Worm (Caenorhabditis elegans) whole organism, L4 larva: ENCODE results near the gene F58E6.13.

Source experiments
- R02D3.7 ChIP-seq: fragments of 150-350 bp; sonication (generic microtip); optimal IDR thresholded peaks from 3 replicates; lab custom pipeline; 2014; ENCODE audit warnings: missing biosample characterization, missing genetic modification characterization
- Y5F2A.4 ChIP-seq: fragments of 200-800 bp; sonication (Bioruptor generic); optimal IDR thresholded peaks from 2 replicates; lab custom pipeline; 2018; ENCODE audit warnings: mild to moderate bottlenecking, missing genetic modification characterization, missing compliant biosample characterization
- ZK546.5 ChIP-seq, 2 experiments: sonication (generic microtip); optimal IDR thresholded peaks; 2 replicates each; lab custom pipeline; 2017; ENCODE audit warnings: missing biosample characterization in 2 of 2, missing genetic modification characterization in 2 of 2
- ces-1 ChIP-seq: fragments of 150-350 bp; sonication (generic microtip); optimal IDR thresholded peaks from 4 replicates; lab custom pipeline; 2014; ENCODE audit warnings: missing biosample characterization, missing genetic modification reagents, missing genetic modification characterization
- dpl-1 ChIP-seq: fragments of 150-350 bp; optimal IDR thresholded peaks from 2 replicates; lab custom pipeline; 2014; ENCODE audit warnings: missing biosample characterization, missing genetic modification reagents, missing genetic modification characterization
- jun-1 ChIP-seq: fragments of 150-350 bp; optimal IDR thresholded peaks from 2 replicates; lab custom pipeline; 2014; ENCODE audit warnings: missing biosample characterization, missing genetic modification reagents, missing genetic modification characterization
- nhr-28 ChIP-seq: fragments of 150-350 bp; optimal IDR thresholded peaks from 2 replicates; lab custom pipeline; 2014; ENCODE audit warnings: missing biosample characterization, missing genetic modification characterization
- ztf-11 ChIP-seq: fragments of 150-350 bp; optimal IDR thresholded peaks from 2 replicates; lab custom pipeline; 2014; ENCODE audit warnings: missing biosample characterization, missing genetic modification characterization

- no peak for TF ChIP-seq R02D3.7 (tag; lab: Kevin White, UChicago)
- no peak for TF ChIP-seq ztf-11 (tag; lab: Kevin White, UChicago)
- no peak for TF ChIP-seq nhr-28 (tag; lab: Kevin White, UChicago)
- no peak for TF ChIP-seq dpl-1 (GFP tag; lab: Kevin White, UChicago)
- TF ChIP-seq ZK546.5 (tag; optimal IDR thresholded peaks at IDR 0.05; lab: Kevin White, UChicago) = no peak
- TF ChIP-seq Y5F2A.4 = no peak
- TF ChIP-seq jun-1 (tag; lab: Kevin White, UChicago) = no peak
- TF ChIP-seq ces-1 = no peak
Measured at ce11 chrV:9798212-9798611, 53.2 kb downstream of the F58E6.13 start.
